Fruit fly (Drosophila melanogaster): ENCODE data around the gene CG4313.

The CG4313 gene

DNA sequence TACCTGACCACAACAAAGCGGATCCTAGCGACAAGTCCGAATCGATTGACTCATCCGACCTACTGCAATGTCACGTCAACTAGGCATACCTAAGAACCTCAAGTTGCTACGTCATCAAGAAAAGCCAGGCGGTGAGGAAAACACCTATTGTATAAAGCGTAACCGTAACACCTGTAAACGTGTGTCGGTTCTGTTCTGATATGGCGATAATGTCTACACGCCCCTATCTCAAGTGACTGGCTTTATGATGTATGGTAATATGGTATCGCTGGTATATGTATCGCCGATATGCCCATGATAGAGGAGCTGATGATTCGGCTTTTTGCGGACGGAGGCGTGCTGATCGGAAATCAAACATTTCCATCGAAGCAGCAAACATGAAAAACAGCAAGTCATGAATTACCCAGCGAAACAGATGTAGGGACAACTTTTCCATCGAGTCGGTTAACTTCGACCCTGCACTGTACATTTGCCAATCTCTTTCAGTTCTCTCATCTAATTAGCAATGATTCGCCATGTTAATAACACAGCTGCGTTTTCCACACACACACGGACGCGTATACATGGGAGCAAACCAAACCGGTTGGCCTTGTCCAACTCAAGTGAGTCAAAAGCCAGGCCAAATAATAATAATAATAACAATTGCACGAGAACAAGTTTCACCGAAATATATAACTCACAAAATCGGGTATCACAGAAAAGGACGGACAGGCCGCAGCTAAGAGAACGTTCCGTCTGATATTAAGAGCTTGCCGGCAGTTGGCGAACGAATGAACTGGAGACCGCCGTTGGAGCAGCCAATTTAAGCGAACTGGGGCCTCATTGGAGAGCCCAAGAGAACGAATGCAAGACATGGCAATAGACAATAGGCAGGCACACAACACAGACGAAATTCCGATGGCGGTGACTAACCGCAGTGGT is 28.4 kb downstream of the CG4313 start:
- no peak for TF ChIP-seq cyc (GFP tag; optimal IDR thresholded peaks at IDR 0.05)
- peak; percentile 20 for TF ChIP-seq CG16779 (tag; optimal IDR thresholded peaks at IDR 0.05)

DNA sequence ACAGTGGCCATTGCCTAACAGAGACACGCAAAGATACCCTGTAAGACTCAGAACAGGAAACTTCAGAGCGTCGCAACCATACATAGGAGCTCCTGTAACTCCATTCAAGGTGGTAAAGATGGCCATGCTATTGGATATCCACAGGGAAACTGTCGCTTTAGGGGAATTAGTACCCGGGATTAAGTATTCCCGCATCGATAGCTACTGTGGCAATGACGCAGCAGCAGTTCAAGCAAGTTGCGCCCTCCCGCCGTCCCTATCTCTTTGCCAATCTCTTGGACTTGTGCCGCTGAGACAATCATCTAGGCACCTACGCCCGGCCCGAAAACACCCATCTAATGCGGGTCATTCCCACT is 29.0 kb downstream of the CG4313 start:
- TF ChIP-seq net (GFP tag; optimal IDR thresholded peaks at IDR 0.05), result peak; percentile 42
- TF ChIP-seq CG7368 (GFP tag; optimal IDR thresholded peaks at IDR 0.05), result peak; percentile 50
- TF ChIP-seq CG15336 (GFP tag; IDR thresholded peaks at IDR 0.05), result peak; percentile 73
- peak; percentile 34 for TF ChIP-seq pdm3 (GFP tag; optimal IDR thresholded peaks at IDR 0.05)
- TF ChIP-seq cyc (GFP tag; optimal IDR thresholded peaks at IDR 0.05), result peak; percentile 52
- peak; percentile 36 for TF ChIP-seq acj6 (GFP tag; optimal IDR thresholded peaks at IDR 0.05)
- TF ChIP-seq CG6854 (GFP tag; optimal IDR thresholded peaks at IDR 0.05), result no peak
- TF ChIP-seq Lpt (GFP tag; optimal IDR thresholded peaks at IDR 0.05), result peak; percentile 43
- TF ChIP-seq Sox102F (GFP tag; optimal IDR thresholded peaks at IDR 0.05), result no peak
- TF ChIP-seq Eip78C (GFP tag), result peak; percentile 67
- peak; percentile 35 for TF ChIP-seq CG3032 (tag; optimal IDR thresholded peaks at IDR 0.05)
- TF ChIP-seq vri (GFP tag; optimal IDR thresholded peaks at IDR 0.05), result no peak
- TF ChIP-seq Hr38 (GFP tag; optimal IDR thresholded peaks at IDR 0.05), result no peak
- no peak for TF ChIP-seq Smox (GFP tag; optimal IDR thresholded peaks at IDR 0.05)
- TF ChIP-seq Hr4 (GFP tag; optimal IDR thresholded peaks at IDR 0.05), result no peak
- peak; percentile 23 for TF ChIP-seq CG31627 (GFP tag; optimal IDR thresholded peaks at IDR 0.05)
- TF ChIP-seq CG1621 (tag; optimal IDR thresholded peaks at IDR 0.05), result no peak
- no peak for TF ChIP-seq Sox15 (GFP tag; optimal IDR thresholded peaks at IDR 0.05)
- TF ChIP-seq Eip93F (GFP tag; optimal IDR thresholded peaks at IDR 0.05), result no peak
- TF ChIP-seq salr (GFP tag; optimal IDR thresholded peaks at IDR 0.05), result no peak
- peak; percentile 30 for TF ChIP-seq dac (GFP tag; optimal IDR thresholded peaks at IDR 0.05)
- TF ChIP-seq OdsH (GFP tag; optimal IDR thresholded peaks at IDR 0.05), result no peak
- TF ChIP-seq dsx (GFP tag; optimal IDR thresholded peaks at IDR 0.05; ENCODE audit: poor library complexity, severe bottlenecking), result no peak
- no peak for TF ChIP-seq CG16779 (tag; optimal IDR thresholded peaks at IDR 0.05)
- TF ChIP-seq CG6276 (GFP tag; optimal IDR thresholded peaks at IDR 0.05), result peak; percentile 68
- TF ChIP-seq Met (GFP tag; optimal IDR thresholded peaks at IDR 0.05), result no peak
- peak; percentile 47 for TF ChIP-seq Eip75B (GFP tag; optimal IDR thresholded peaks at IDR 0.05)
- peak; percentile 57; the same call in 2 of the 3 replicates for TF ChIP-seq CG8119 (GFP tag; IDR thresholded peaks at IDR 0.05)
- TF ChIP-seq svp (GFP tag), result peak; percentile 82
- TF ChIP-seq Ets96B (tag; optimal IDR thresholded peaks at IDR 0.05), result peak; percentile 22
- no peak for TF ChIP-seq CG6792 (GFP tag; optimal IDR thresholded peaks at IDR 0.05)
- TF ChIP-seq CG34406 (GFP tag; optimal IDR thresholded peaks at IDR 0.05), result no peak
- no peak for TF ChIP-seq CG11294 (GFP tag; IDR thresholded peaks at IDR 0.05)
- TF ChIP-seq esn (GFP tag; optimal IDR thresholded peaks at IDR 0.05), result peak; percentile 12
- TF ChIP-seq lz (GFP tag; optimal IDR thresholded peaks at IDR 0.05), result peak; percentile 2
- TF ChIP-seq Hr39 (GFP tag; optimal IDR thresholded peaks at IDR 0.05), result peak; percentile 43
- TF ChIP-seq Sox14 (GFP tag; optimal IDR thresholded peaks at IDR 0.05), result peak; percentile 45
- peak; percentile 1 for TF ChIP-seq Ets21C (GFP tag; optimal IDR thresholded peaks at IDR 0.05)
- peak; percentile 14 for TF ChIP-seq CG11762 (GFP tag; optimal IDR thresholded peaks at IDR 0.05; ENCODE audit: insufficient read depth)
- peak; percentile 74 for TF ChIP-seq CG32006 (GFP tag; optimal IDR thresholded peaks at IDR 0.05)
- TF ChIP-seq CG8319 (GFP tag; optimal IDR thresholded peaks at IDR 0.05), result peak; percentile 5
- TF ChIP-seq CG8632 (GFP tag; optimal IDR thresholded peaks at IDR 0.05), result no peak
- no peak for TF ChIP-seq fd59A (GFP tag; optimal IDR thresholded peaks at IDR 0.05)
- TF ChIP-seq fd85E (GFP tag; optimal IDR thresholded peaks at IDR 0.05), result no peak
- TF ChIP-seq ss (GFP tag; optimal IDR thresholded peaks at IDR 0.05), result peak in 1 of 2 experiments; percentile 46
- no peak for TF ChIP-seq spab (GFP tag; optimal IDR thresholded peaks at IDR 0.05)
- TF ChIP-seq CG6163 (GFP tag; IDR thresholded peaks at IDR 0.05), result peak; percentile 58; the same call in 1 of the 3 replicates
- TF ChIP-seq CG6808 (GFP tag; optimal IDR thresholded peaks at IDR 0.05), result peak; percentile 45
